Worm (Caenorhabditis elegans) whole organism, L2 larva: Measurements from ENCODE around the gene lim-6.

Source experiments
- ZK546.5 ChIP-seq: sonication (generic microtip); optimal IDR thresholded peaks from 2 replicates; lab custom pipeline; 2017; ENCODE audit warnings: missing biosample characterization, missing genetic modification characterization
- ama-1 ChIP-seq: fragments of 150-350 bp; optimal IDR thresholded peaks from 2 replicates; lab custom pipeline; 2018; ENCODE audit warnings: inconsistent platforms
- elt-3 ChIP-seq: sonication (generic microtip); optimal IDR thresholded peaks from 2 replicates; lab custom pipeline; 2017; ENCODE audit warnings: missing biosample characterization, missing genetic modification characterization
- mdl-1 ChIP-seq, 2 experiments: fragments of 150-350 bp in 1 of 2; sonication (generic microtip) in 1 of 2; optimal IDR thresholded peaks; 2 replicates each; lab custom pipeline; 2017; ENCODE audit warnings: missing biosample characterization in 2 of 2, missing genetic modification characterization in 2 of 2
- nhr-12 ChIP-seq: fragments of 150-350 bp; optimal IDR thresholded peaks from 2 replicates; lab custom pipeline; 2014; ENCODE audit warnings: missing biosample characterization, missing genetic modification characterization
- nhr-21 ChIP-seq: fragments of 150-350 bp; optimal IDR thresholded peaks from 2 replicates; lab custom pipeline; 2014; ENCODE audit warnings: missing biosample characterization, missing genetic modification characterization
- nhr-237 ChIP-seq: fragments of 150-350 bp; optimal IDR thresholded peaks from 2 replicates; lab custom pipeline; 2014; ENCODE audit warnings: missing biosample characterization, missing genetic modification characterization
- nhr-25 ChIP-seq: fragments of 150-350 bp; sonication (generic microtip); optimal IDR thresholded peaks from 3 replicates; lab custom pipeline; 2014; ENCODE audit warnings: missing biosample characterization, missing genetic modification characterization
- snpc-4 ChIP-seq: fragments of 150-350 bp; optimal IDR thresholded peaks from 2 replicates; lab custom pipeline; 2014; ENCODE audit warnings: missing biosample characterization, missing genetic modification characterization

ce11 chrX:1086406-1086897 is 14.2 kb downstream of the lim-6 start:
- TF ChIP-seq nhr-12 (tag; lab: Kevin White, UChicago) (no peak), elt-3 (tag; lab: Kevin White, UChicago) (no peak), nhr-21 (tag; lab: Kevin White, UChicago) (no peak), snpc-4 (tag; lab: Kevin White, UChicago) (no peak), mdl-1 (tag; optimal IDR thresholded peaks at IDR 0.05; lab: Kevin White, UChicago) (no peak), ama-1 (lab: Kevin White, UChicago) (no peak), ZK546.5 (no peak), nhr-25 (tag; lab: Kevin White, UChicago) (peak; percentile 57), nhr-237 (tag; lab: Kevin White, UChicago) (no peak)
